Worm (Caenorhabditis elegans) whole organism, late embryonic: Measurements from ENCODE around the gene got-2.2.
A peak's percentile ranks its signal among the peaks of the same experiment; 100 is the strongest.

Source experiments
- C38D4.7 ChIP-seq: fragments of 200-800 bp; sonication (Bioruptor generic); optimal IDR thresholded peaks from 2 replicates; lab custom pipeline; 2018; ENCODE audit warnings: mild to moderate bottlenecking, missing genetic modification characterization, moderate library complexity, missing compliant biosample characterization
- F13H6.1 ChIP-seq: sonication (generic microtip); optimal IDR thresholded peaks from 2 replicates; lab custom pipeline; 2016; ENCODE audit warnings: missing genetic modification characterization, missing compliant biosample characterization
- K02D7.2 ChIP-seq: sonication (generic microtip); optimal IDR thresholded peaks from 2 replicates; lab custom pipeline; 2017; ENCODE audit warnings: mild to moderate bottlenecking, missing genetic modification characterization, missing compliant biosample characterization
- K09A11.1 ChIP-seq: sonication (generic microtip); optimal IDR thresholded peaks from 2 replicates; lab custom pipeline; 2017; ENCODE audit warnings: antibody characterized with exemption, mild to moderate bottlenecking, missing genetic modification characterization, missing compliant biosample characterization; ENCODE audit not compliant: insufficient read depth
- T23F11.4 ChIP-seq: fragments of 200-800 bp; sonication (Bioruptor generic); optimal IDR thresholded peaks from 2 replicates; lab custom pipeline; 2018; ENCODE audit warnings: mild to moderate bottlenecking, missing genetic modification characterization, missing compliant biosample characterization
- Y22D7AL.16 ChIP-seq: sonication (generic microtip); optimal IDR thresholded peaks from 2 replicates; lab custom pipeline; 2016; ENCODE audit warnings: missing genetic modification characterization, missing compliant biosample characterization
- ahr-1 ChIP-seq: sonication (generic microtip); optimal IDR thresholded peaks from 2 replicates; lab custom pipeline; 2016; ENCODE audit warnings: missing genetic modification characterization, missing compliant biosample characterization
- ama-1 ChIP-seq: fragments of 150-350 bp; optimal IDR thresholded peaks from 2 replicates; lab custom pipeline; 2014
- ceh-22 ChIP-seq: sonication (generic microtip); optimal IDR thresholded peaks from 2 replicates; lab custom pipeline; 2017; ENCODE audit warnings: missing biosample characterization, missing genetic modification characterization
- ceh-24 ChIP-seq: sonication (generic microtip); optimal IDR thresholded peaks from 2 replicates; lab custom pipeline; 2016; ENCODE audit warnings: mild to moderate bottlenecking, missing genetic modification characterization, missing compliant biosample characterization
- ceh-31 ChIP-seq: sonication (generic microtip); optimal IDR thresholded peaks from 2 replicates; lab custom pipeline; 2016; ENCODE audit warnings: missing genetic modification characterization, missing compliant biosample characterization
- ceh-45 ChIP-seq: fragments of 200-800 bp; sonication (Bioruptor generic); IDR thresholded peaks from 2 replicates; pipeline ENCODE4 v1.3.6; 2022; ENCODE audit warnings: missing genetic modification reagents, missing genetic modification characterization, missing compliant biosample characterization
- ceh-48 ChIP-seq: sonication (generic microtip); optimal IDR thresholded peaks from 2 replicates; lab custom pipeline; 2016; ENCODE audit warnings: missing genetic modification characterization, inconsistent platforms, missing compliant biosample characterization
- ceh-9 ChIP-seq: sonication (generic microtip); optimal IDR thresholded peaks from 2 replicates; lab custom pipeline; 2016; ENCODE audit warnings: mild to moderate bottlenecking, missing genetic modification characterization, inconsistent platforms, missing compliant biosample characterization
- elt-2 ChIP-seq: sonication (generic microtip); optimal IDR thresholded peaks from 2 replicates; lab custom pipeline; 2016; ENCODE audit warnings: missing genetic modification reagents, missing genetic modification characterization, missing compliant biosample characterization
- elt-4 ChIP-seq: sonication (generic microtip); optimal IDR thresholded peaks from 2 replicates; lab custom pipeline; 2016; ENCODE audit warnings: missing genetic modification characterization, missing compliant biosample characterization
- ets-4 ChIP-seq: sonication (generic microtip); optimal IDR thresholded peaks from 2 replicates; lab custom pipeline; 2016; ENCODE audit warnings: missing genetic modification characterization, missing compliant biosample characterization
- eyg-1 ChIP-seq: sonication (generic microtip); optimal IDR thresholded peaks from 2 replicates; lab custom pipeline; 2016; ENCODE audit warnings: missing genotype, missing genetic modification characterization, missing compliant biosample characterization
- fax-1 ChIP-seq: sonication (generic microtip); optimal IDR thresholded peaks from 2 replicates; lab custom pipeline; 2016; ENCODE audit warnings: missing genotype, missing genetic modification characterization, missing compliant biosample characterization
- fkh-10 ChIP-seq: fragments of 150-350 bp; optimal IDR thresholded peaks from 2 replicates; lab custom pipeline; 2014; ENCODE audit warnings: missing biosample characterization, missing genetic modification reagents, missing genetic modification characterization
- fkh-6 ChIP-seq: sonication (generic microtip); optimal IDR thresholded peaks from 2 replicates; lab custom pipeline; 2016; ENCODE audit warnings: missing genetic modification characterization, missing compliant biosample characterization
- gmeb-2 ChIP-seq: sonication (generic microtip); optimal IDR thresholded peaks from 2 replicates; lab custom pipeline; 2016; ENCODE audit warnings: missing genetic modification characterization, inconsistent platforms, missing compliant biosample characterization
- hlh-30 ChIP-seq: sonication (generic microtip); optimal IDR thresholded peaks from 2 replicates; lab custom pipeline; 2017; ENCODE audit warnings: antibody characterized with exemption, missing genetic modification characterization, missing compliant biosample characterization; ENCODE audit not compliant: insufficient read depth
- hlh-6 ChIP-seq: sonication (generic microtip); optimal IDR thresholded peaks from 2 replicates; lab custom pipeline; 2016; ENCODE audit warnings: missing genotype, missing genetic modification characterization, missing compliant biosample characterization
- lim-6 ChIP-seq: sonication (generic microtip); optimal IDR thresholded peaks from 2 replicates; lab custom pipeline; 2016; ENCODE audit warnings: missing genetic modification characterization, missing compliant biosample characterization
- lin-11 ChIP-seq: fragments of 200-800 bp; sonication (Bioruptor generic); optimal IDR thresholded peaks from 2 replicates; lab custom pipeline; 2018; ENCODE audit warnings: mild to moderate bottlenecking, missing genetic modification characterization, missing compliant biosample characterization
- madf-2 ChIP-seq: sonication (generic microtip); optimal IDR thresholded peaks from 2 replicates; lab custom pipeline; 2017; ENCODE audit warnings: missing genetic modification characterization, missing compliant biosample characterization
- mec-3 ChIP-seq: sonication (generic microtip); optimal IDR thresholded peaks from 2 replicates; lab custom pipeline; 2016; ENCODE audit warnings: borderline replicate concordance, missing genetic modification characterization, missing compliant biosample characterization
- nhr-11 ChIP-seq: fragments of 150-350 bp; optimal IDR thresholded peaks from 2 replicates; lab custom pipeline; 2014; ENCODE audit warnings: missing biosample characterization, missing genetic modification characterization
- nhr-232 ChIP-seq: sonication (generic microtip); optimal IDR thresholded peaks from 2 replicates; lab custom pipeline; 2016; ENCODE audit warnings: missing genetic modification characterization, missing compliant biosample characterization
- npax-4 ChIP-seq: sonication (generic microtip); optimal IDR thresholded peaks from 2 replicates; lab custom pipeline; 2016; ENCODE audit warnings: missing genetic modification characterization, missing compliant biosample characterization
- odd-2 ChIP-seq: sonication (generic microtip); optimal IDR thresholded peaks from 2 replicates; lab custom pipeline; 2017; ENCODE audit warnings: antibody characterized with exemption, mild to moderate bottlenecking, missing genetic modification characterization, missing compliant biosample characterization
- pax-1 ChIP-seq: fragments of 150-350 bp; optimal IDR thresholded peaks from 2 replicates; lab custom pipeline; 2014; ENCODE audit warnings: missing biosample characterization, missing genetic modification characterization
- pha-2 ChIP-seq: sonication (generic microtip); optimal IDR thresholded peaks from 2 replicates; lab custom pipeline; 2017; ENCODE audit warnings: mild to moderate bottlenecking, missing genetic modification characterization, missing compliant biosample characterization
- pha-4 ChIP-seq: fragments of 150-350 bp; optimal IDR thresholded peaks from 2 replicates; lab custom pipeline; 2018; ENCODE audit warnings: missing biosample characterization, missing genetic modification reagents, missing genetic modification characterization
- pqm-1 ChIP-seq: sonication (generic microtip); optimal IDR thresholded peaks from 2 replicates; lab custom pipeline; 2016; ENCODE audit warnings: missing genetic modification characterization, missing compliant biosample characterization
- rnt-1 ChIP-seq: sonication (generic microtip); optimal IDR thresholded peaks from 2 replicates; lab custom pipeline; 2016; ENCODE audit warnings: missing genetic modification characterization, missing compliant biosample characterization
- sdc-2 ChIP-seq: sonication (generic microtip); optimal IDR thresholded peaks from 2 replicates; lab custom pipeline; 2016; ENCODE audit warnings: missing genotype, missing genetic modification characterization, missing compliant biosample characterization
- sox-2 ChIP-seq: fragments of 200-800 bp; sonication (Bioruptor generic); IDR thresholded peaks from 2 replicates; pipeline ENCODE4 v1.3.6; 2022; ENCODE audit warnings: missing genetic modification reagents, missing genetic modification characterization, missing compliant biosample characterization
- sox-4 ChIP-seq: sonication (generic microtip); optimal IDR thresholded peaks from 2 replicates; lab custom pipeline; 2017; ENCODE audit warnings: mild to moderate bottlenecking, missing genetic modification characterization, inconsistent platforms, missing compliant biosample characterization
- syd-9 ChIP-seq: sonication (generic microtip); optimal IDR thresholded peaks from 2 replicates; lab custom pipeline; 2016; ENCODE audit warnings: mild to moderate bottlenecking, missing genetic modification characterization, moderate library complexity, missing compliant biosample characterization
- tbx-2 ChIP-seq: sonication (generic microtip); optimal IDR thresholded peaks from 2 replicates; lab custom pipeline; 2016; ENCODE audit warnings: missing genetic modification characterization, missing compliant biosample characterization
- ttx-3 ChIP-seq: sonication (generic microtip); optimal IDR thresholded peaks from 2 replicates; lab custom pipeline; 2016; ENCODE audit warnings: missing genetic modification reagents, missing genetic modification characterization, missing compliant biosample characterization
- unc-3 ChIP-seq, 2 experiments: fragments of 200-800 bp in 1 of 2; sonication (Bioruptor generic) in 1 of 2; sonication (generic microtip) in 1 of 2; conservative IDR thresholded peaks in 1 of 2; optimal IDR thresholded peaks in 1 of 2; 2 replicates each; pipeline versions ENCODE4 v1.3.6 to Lab custom; 2016 to 2022; ENCODE audit warnings: missing compliant biosample characterization in 2 of 2, missing genetic modification characterization in 2 of 2, missing genetic modification reagents in 1 of 2
- unc-42 ChIP-seq: sonication (generic microtip); optimal IDR thresholded peaks from 2 replicates; lab custom pipeline; 2016; ENCODE audit warnings: missing genotype, missing genetic modification characterization, missing compliant biosample characterization
- unc-55 ChIP-seq: sonication (generic microtip); optimal IDR thresholded peaks from 2 replicates; lab custom pipeline; 2017; ENCODE audit warnings: missing biosample characterization, missing genetic modification reagents, missing genetic modification characterization
- unc-86 ChIP-seq: sonication (generic microtip); optimal IDR thresholded peaks from 2 replicates; lab custom pipeline; 2016; ENCODE audit warnings: missing genetic modification characterization, missing compliant biosample characterization
- zip-5 ChIP-seq: sonication (generic microtip); optimal IDR thresholded peaks from 2 replicates; lab custom pipeline; 2016; ENCODE audit warnings: missing genetic modification characterization, missing compliant biosample characterization
- ztf-16 ChIP-seq: sonication (generic microtip); optimal IDR thresholded peaks from 2 replicates; lab custom pipeline; 2017; ENCODE audit warnings: missing genetic modification characterization, missing compliant biosample characterization

got-2.2 gene

ce11 chrX:6279625-6280024, 38.8 kb downstream of the got-2.2 start, which contains the start of gene col-166:
col-166 (plus strand) TSS chrX:6280016.
- no peak for TF ChIP-seq sox-2 (GFP tag; lab: Robert Waterston, UW)
- no peak for TF ChIP-seq sox-4 (tag; lab: Kevin White, UChicago)
- TF ChIP-seq lin-11 (tag; lab: Kevin White, UChicago): no peak
- TF ChIP-seq lim-6: no peak
- TF ChIP-seq hlh-6: no peak

ce11 chrX:6280998-6281397, 40.2 kb downstream of the got-2.2 start:
- TF ChIP-seq pax-1 (no peak), fkh-10 (no peak), unc-42 (tag; lab: Kevin White, UChicago) (no peak), ceh-24 (tag; lab: Kevin White, UChicago) (no peak), ceh-45 (no peak)

DNA sequence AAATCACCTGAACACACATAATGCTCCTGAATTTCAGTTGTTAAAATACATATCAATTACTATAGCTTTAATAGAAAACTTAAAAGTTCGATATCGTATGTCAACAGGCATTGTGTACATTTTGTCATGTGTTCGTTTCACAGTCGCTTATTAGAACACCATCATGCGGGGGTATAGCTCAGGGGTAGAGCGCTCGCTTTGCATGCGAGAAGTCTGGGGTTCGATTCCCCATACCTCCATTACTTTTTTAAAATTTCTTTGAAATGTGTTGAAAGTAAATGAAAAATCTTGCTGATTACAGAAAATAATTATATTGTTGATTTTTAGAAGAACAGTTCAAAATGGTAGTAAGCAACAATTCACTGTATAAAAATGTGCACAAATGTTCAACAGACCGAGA, 45.4 kb downstream of the got-2.2 start:
- TF ChIP-seq lim-6 (no peak), F13H6.1 (tag; lab: Kevin White, UChicago) (no peak), hlh-6 (no peak), hlh-30 (tag; lab: Kevin White, UChicago) (peak; percentile 14), unc-42 (tag; lab: Kevin White, UChicago) (no peak), gmeb-2 (tag; lab: Kevin White, UChicago) (no peak), odd-2 (tag; lab: Kevin White, UChicago) (peak; percentile 23), pha-4 (no peak), T23F11.4 (GFP tag; lab: Kevin White, UChicago) (no peak), syd-9 (tag; lab: Kevin White, UChicago) (no peak), ceh-22 (no peak), sox-2 (GFP tag; lab: Robert Waterston, UW) (no peak), ahr-1 (tag; lab: Kevin White, UChicago) (no peak), elt-4 (tag; lab: Kevin White, UChicago) (no peak), C38D4.7 (GFP tag; lab: Kevin White, UChicago) (peak; percentile 28), ceh-31 (no peak), nhr-232 (peak; percentile 30), npax-4 (no peak), ets-4 (tag; lab: Kevin White, UChicago) (no peak), K02D7.2 (tag; lab: Kevin White, UChicago) (no peak), ceh-48 (tag; lab: Kevin White, UChicago) (peak; percentile 5), tbx-2 (tag; lab: Kevin White, UChicago) (no peak), K09A11.1 (tag; lab: Kevin White, UChicago) (peak; percentile 43), pha-2 (tag; lab: Kevin White, UChicago) (no peak), eyg-1 (tag; lab: Kevin White, UChicago) (no peak), mec-3 (tag; lab: Kevin White, UChicago) (no peak), fkh-6 (no peak), pqm-1 (tag; lab: Kevin White, UChicago) (no peak), rnt-1 (tag; lab: Kevin White, UChicago) (no peak), unc-86 (tag; lab: Kevin White, UChicago) (no peak), ama-1 (lab: Kevin White, UChicago) (no peak), ceh-45 (no peak), fax-1 (tag; lab: Kevin White, UChicago) (no peak), pax-1 (no peak), madf-2 (tag; lab: Kevin White, UChicago) (no peak), zip-5 (tag; lab: Kevin White, UChicago) (no peak), nhr-11 (tag; lab: Kevin White, UChicago) (no peak), Y22D7AL.16 (tag; lab: Kevin White, UChicago) (no peak), sdc-2 (tag; lab: Kevin White, UChicago) (peak; percentile 42), ceh-9 (tag; lab: Kevin White, UChicago) (no peak), elt-2 (tag; lab: Kevin White, UChicago) (peak; percentile 19), unc-3 (GFP tag; conservative IDR thresholded peaks at IDR 0.05; lab: Robert Waterston, UW) (no peak), unc-3 (tag; optimal IDR thresholded peaks at IDR 0.05; lab: Kevin White, UChicago) (no peak), ceh-24 (tag; lab: Kevin White, UChicago) (no peak), unc-55 (GFP tag; lab: Kevin White, UChicago) (no peak), ttx-3 (peak; percentile 9), ztf-16 (no peak), fkh-10 (no peak)
